Worm (Caenorhabditis elegans) whole organism, mixed stage, embryonic: ENCODE results near the gene W03F9.9.

Experiments used
- M03D4.4 ChIP-seq: sonication (generic microtip); optimal IDR thresholded peaks from 2 replicates; lab custom pipeline; 2017; ENCODE audit warnings: mild to moderate bottlenecking, missing genetic modification characterization, missing compliant biosample characterization
- bed-3 ChIP-seq: fragments of 200-800 bp; sonication (Bioruptor generic); optimal IDR thresholded peaks from 3 replicates; lab custom pipeline; 2018; ENCODE audit warnings: mild to moderate bottlenecking, missing genetic modification characterization, moderate library complexity, missing compliant biosample characterization
- blmp-1 ChIP-seq: fragments of 150-350 bp; optimal IDR thresholded peaks from 2 replicates; lab custom pipeline; 2014; ENCODE audit warnings: missing biosample characterization, missing genetic modification characterization
- ceh-39 ChIP-seq: fragments of 150-350 bp; optimal IDR thresholded peaks from 2 replicates; lab custom pipeline; 2014; ENCODE audit warnings: missing biosample characterization, missing genetic modification characterization
- ceh-43 ChIP-seq: fragments of 200-800 bp; sonication (Bioruptor generic); optimal IDR thresholded peaks from 2 replicates; lab custom pipeline; 2018; ENCODE audit warnings: mild to moderate bottlenecking, missing genetic modification characterization, moderate library complexity, missing compliant biosample characterization
- ceh-83 ChIP-seq: fragments of 200-800 bp; sonication (Bioruptor generic); optimal IDR thresholded peaks from 2 replicates; lab custom pipeline; 2018; ENCODE audit warnings: mild to moderate bottlenecking, missing genetic modification characterization, missing compliant biosample characterization
- ces-1 ChIP-seq: fragments of 150-350 bp; optimal IDR thresholded peaks from 2 replicates; lab custom pipeline; 2014; ENCODE audit warnings: missing biosample characterization, missing genetic modification reagents, missing genetic modification characterization
- cnd-1 ChIP-seq: fragments of 200-800 bp; sonication (Bioruptor generic); optimal IDR thresholded peaks from 2 replicates; lab custom pipeline; 2018; ENCODE audit warnings: mild to moderate bottlenecking, missing genetic modification characterization, missing compliant biosample characterization
- drap-1 ChIP-seq: fragments of 200-800 bp; sonication (Bioruptor generic); optimal IDR thresholded peaks from 3 replicates; lab custom pipeline; 2018; ENCODE audit warnings: mild to moderate bottlenecking, missing genetic modification characterization, missing compliant biosample characterization
- elt-1 ChIP-seq: sonication (generic microtip); optimal IDR thresholded peaks from 2 replicates; lab custom pipeline; 2017; ENCODE audit warnings: missing genetic modification characterization, mild to moderate bottlenecking, missing compliant biosample characterization, antibody characterized with exemption, moderate library complexity, borderline replicate concordance; ENCODE audit not compliant: insufficient read depth
- elt-3 ChIP-seq: fragments of 150-350 bp; optimal IDR thresholded peaks from 2 replicates; lab custom pipeline; 2014; ENCODE audit warnings: missing biosample characterization, missing genetic modification characterization
- flh-1 ChIP-seq: fragments of 200-800 bp; sonication (Bioruptor generic); optimal IDR thresholded peaks from 2 replicates; lab custom pipeline; 2018; ENCODE audit warnings: mild to moderate bottlenecking, missing genetic modification characterization, moderate library complexity, missing compliant biosample characterization
- ham-2 ChIP-seq: fragments of 200-800 bp; sonication (Bioruptor generic); optimal IDR thresholded peaks from 2 replicates; lab custom pipeline; 2018; ENCODE audit warnings: mild to moderate bottlenecking, missing genetic modification characterization, missing compliant biosample characterization
- hlh-1 ChIP-seq: fragments of 150-350 bp; optimal IDR thresholded peaks from 2 replicates; lab custom pipeline; 2014; ENCODE audit warnings: missing biosample characterization, missing genetic modification reagents, missing genetic modification characterization
- lin-13 ChIP-seq: fragments of 150-350 bp; optimal IDR thresholded peaks from 2 replicates; lab custom pipeline; 2014; ENCODE audit warnings: missing biosample characterization, missing genetic modification characterization
- lin-32 ChIP-seq: fragments of 200-800 bp; sonication (Bioruptor generic); optimal IDR thresholded peaks from 2 replicates; lab custom pipeline; 2018; ENCODE audit warnings: mild to moderate bottlenecking, missing genetic modification characterization, missing compliant biosample characterization
- lsy-2 ChIP-seq: fragments of 150-350 bp; optimal IDR thresholded peaks from 2 replicates; lab custom pipeline; 2014; ENCODE audit warnings: missing biosample characterization, missing genetic modification characterization
- mab-5 ChIP-seq: fragments of 150-350 bp; optimal IDR thresholded peaks from 2 replicates; lab custom pipeline; 2014; ENCODE audit warnings: missing biosample characterization, missing genetic modification characterization
- mep-1 ChIP-seq: fragments of 150-350 bp; optimal IDR thresholded peaks from 2 replicates; lab custom pipeline; 2017; ENCODE audit warnings: missing biosample characterization, missing genetic modification reagents, missing genetic modification characterization, inconsistent platforms
- mls-2 ChIP-seq: sonication (generic microtip); optimal IDR thresholded peaks from 2 replicates; lab custom pipeline; 2016; ENCODE audit warnings: mild to moderate bottlenecking, missing genetic modification characterization, moderate library complexity, missing compliant biosample characterization
- nhr-12 ChIP-seq: fragments of 150-350 bp; optimal IDR thresholded peaks from 2 replicates; lab custom pipeline; 2014; ENCODE audit warnings: missing biosample characterization, missing genetic modification characterization
- nhr-2 ChIP-seq: fragments of 150-350 bp; optimal IDR thresholded peaks from 2 replicates; lab custom pipeline; 2014; ENCODE audit warnings: missing biosample characterization, missing genetic modification characterization
- nhr-237 ChIP-seq: fragments of 150-350 bp; optimal IDR thresholded peaks from 2 replicates; lab custom pipeline; 2014; ENCODE audit warnings: missing biosample characterization, missing genetic modification characterization
- nhr-28 ChIP-seq: fragments of 150-350 bp; optimal IDR thresholded peaks from 2 replicates; lab custom pipeline; 2014; ENCODE audit warnings: missing biosample characterization, missing genetic modification characterization
- nhr-76 ChIP-seq: sonication (generic microtip); optimal IDR thresholded peaks from 2 replicates; lab custom pipeline; 2017; ENCODE audit warnings: missing biosample characterization, missing genetic modification characterization
- pha-4 ChIP-seq: fragments of 150-350 bp; optimal IDR thresholded peaks from 2 replicates; lab custom pipeline; 2018; ENCODE audit warnings: missing biosample characterization, missing genetic modification reagents, missing genetic modification characterization
- sem-2 ChIP-seq: fragments of 200-800 bp; sonication (Bioruptor generic); optimal IDR thresholded peaks from 2 replicates; lab custom pipeline; 2018; ENCODE audit warnings: mild to moderate bottlenecking, missing genetic modification characterization, missing compliant biosample characterization
- snpc-4 ChIP-seq: fragments of 150-350 bp; optimal IDR thresholded peaks from 2 replicates; lab custom pipeline; 2014; ENCODE audit warnings: missing biosample characterization, missing genetic modification characterization
- sptf-1 ChIP-seq: sonication (generic microtip); optimal IDR thresholded peaks from 2 replicates; lab custom pipeline; 2017; ENCODE audit warnings: mild to moderate bottlenecking, missing genetic modification characterization, moderate library complexity, missing compliant biosample characterization
- tbx-8 ChIP-seq: fragments of 200-800 bp; sonication (Bioruptor generic); optimal IDR thresholded peaks from 2 replicates; lab custom pipeline; 2018; ENCODE audit warnings: mild to moderate bottlenecking, missing genetic modification characterization, moderate library complexity, missing compliant biosample characterization
- unc-120 ChIP-seq: sonication (generic microtip); optimal IDR thresholded peaks from 2 replicates; lab custom pipeline; 2017; ENCODE audit warnings: missing genetic modification characterization, missing compliant biosample characterization; ENCODE audit not compliant: poor library complexity, severe bottlenecking
- unc-39 ChIP-seq: fragments of 150-350 bp; optimal IDR thresholded peaks from 2 replicates; lab custom pipeline; 2014; ENCODE audit warnings: missing biosample characterization, missing genetic modification characterization
- unc-62 ChIP-seq: fragments of 150-350 bp; optimal IDR thresholded peaks from 2 replicates; lab custom pipeline; 2014; ENCODE audit warnings: missing biosample characterization, missing genetic modification reagents, missing genetic modification characterization
- zip-8 ChIP-seq: fragments of 150-350 bp; optimal IDR thresholded peaks from 2 replicates; lab custom pipeline; 2014; ENCODE audit warnings: missing biosample characterization, missing genetic modification characterization
- ztf-11 ChIP-seq: fragments of 150-350 bp; optimal IDR thresholded peaks from 2 replicates; lab custom pipeline; 2014; ENCODE audit warnings: missing biosample characterization, missing genetic modification characterization

Gene W03F9.9

ce11 chrV:138592-138991 is at the start of gene W03F9.9:
Gene W03F9.9 (plus strand): TSS chrV:138892.
- TF ChIP-seq ceh-83 (GFP tag; lab: Kevin White, UChicago) = no peak
- TF ChIP-seq cnd-1 = no peak
- TF ChIP-seq nhr-28 = no peak
- TF ChIP-seq lin-32 = no peak
- no peak for TF ChIP-seq sem-2 (GFP tag; lab: Kevin White, UChicago)

ce11 chrV:102165-102564 is 36.5 kb upstream of the W03F9.9 start:
- no peak for TF ChIP-seq nhr-76 (tag; lab: Kevin White, UChicago)
- no peak for TF ChIP-seq lin-32
- no peak for TF ChIP-seq ztf-11
- TF ChIP-seq unc-120 = no peak
- TF ChIP-seq drap-1 (GFP tag; lab: Kevin White, UChicago) = no peak
- no peak for TF ChIP-seq mls-2 (tag; lab: Kevin White, UChicago)
- TF ChIP-seq nhr-12 (tag; lab: Kevin White, UChicago) = no peak
- no peak for TF ChIP-seq elt-3 (tag; lab: Kevin White, UChicago)
- no peak for TF ChIP-seq unc-39 (tag; lab: Kevin White, UChicago)
- no peak for TF ChIP-seq sptf-1 (tag; lab: Kevin White, UChicago)
- no peak for TF ChIP-seq nhr-237

- TF ChIP-seq nhr-237 (no peak), tbx-8 (GFP tag; lab: Kevin White, UChicago) (no peak), pha-4 (tag; lab: Kevin White, UChicago) (no peak), snpc-4 (tag; lab: Kevin White, UChicago) (no peak), lin-13 (no peak)
Observed at ce11 chrV:103043-103702, 35.5 kb upstream of the W03F9.9 start.

- TF ChIP-seq sptf-1 (tag; lab: Kevin White, UChicago) = no peak
- TF ChIP-seq bed-3 (GFP tag; lab: Kevin White, UChicago) = no peak
- no peak for TF ChIP-seq tbx-8 (GFP tag; lab: Kevin White, UChicago)
- no peak for TF ChIP-seq snpc-4 (tag; lab: Kevin White, UChicago)
- no peak for TF ChIP-seq unc-62 (GFP tag; lab: Kevin White, UChicago)
- no peak for TF ChIP-seq ceh-83 (GFP tag; lab: Kevin White, UChicago)
- no peak for TF ChIP-seq lin-32
- no peak for TF ChIP-seq sem-2 (GFP tag; lab: Kevin White, UChicago)
- TF ChIP-seq nhr-2 (tag; lab: Kevin White, UChicago) = no peak
- no peak for TF ChIP-seq mep-1
- no peak for TF ChIP-seq nhr-237
- no peak for TF ChIP-seq hlh-1 (tag; lab: Kevin White, UChicago)
- no peak for TF ChIP-seq M03D4.4 (tag; lab: Kevin White, UChicago)
- no peak for TF ChIP-seq elt-1 (tag; lab: Kevin White, UChicago)
- no peak for TF ChIP-seq nhr-76 (tag; lab: Kevin White, UChicago)
- TF ChIP-seq lsy-2 (tag; lab: Kevin White, UChicago) = no peak
- no peak for TF ChIP-seq nhr-12 (tag; lab: Kevin White, UChicago)
Observed at ce11 chrV:103977-104376, 34.7 kb upstream of the W03F9.9 start, which contains the start of gene rps-27. Gene rps-27 (minus strand): TSS chrV:104077.

ce11 chrV:104474-104873 is 34.2 kb upstream of the W03F9.9 start, which contains the start of gene picd-1:
Gene picd-1 (plus strand): TSS chrV:104825.
- TF ChIP-seq flh-1 (no peak), sptf-1 (tag; lab: Kevin White, UChicago) (peak; percentile 58), snpc-4 (tag; lab: Kevin White, UChicago) (no peak), ceh-43 (GFP tag; lab: Kevin White, UChicago) (no peak), drap-1 (GFP tag; lab: Kevin White, UChicago) (no peak), nhr-237 (peak; percentile 75), mab-5 (tag; lab: Kevin White, UChicago) (no peak), ces-1 (peak; percentile 39), unc-120 (no peak), mep-1 (peak; percentile 85), sem-2 (GFP tag; lab: Kevin White, UChicago) (no peak), unc-62 (GFP tag; lab: Kevin White, UChicago) (no peak), ztf-11 (no peak), mls-2 (tag; lab: Kevin White, UChicago) (no peak), lsy-2 (tag; lab: Kevin White, UChicago) (peak; percentile 63), bed-3 (GFP tag; lab: Kevin White, UChicago) (no peak), nhr-12 (tag; lab: Kevin White, UChicago) (no peak), pha-4 (tag; lab: Kevin White, UChicago) (peak; percentile 38), ham-2 (no peak), zip-8 (tag; lab: Kevin White, UChicago) (no peak), hlh-1 (tag; lab: Kevin White, UChicago) (peak; percentile 25), M03D4.4 (tag; lab: Kevin White, UChicago) (peak; percentile 4), cnd-1 (no peak), nhr-76 (tag; lab: Kevin White, UChicago) (no peak), lin-13 (peak; percentile 88), elt-3 (tag; lab: Kevin White, UChicago) (no peak), elt-1 (tag; lab: Kevin White, UChicago) (no peak), ceh-39 (tag; lab: Kevin White, UChicago) (peak; percentile 52), nhr-2 (tag; lab: Kevin White, UChicago) (no peak), unc-39 (tag; lab: Kevin White, UChicago) (no peak), blmp-1 (tag; lab: Kevin White, UChicago) (no peak), ceh-83 (GFP tag; lab: Kevin White, UChicago) (no peak)
- TF ChIP-seq, all 35 proteins: peak for 10
